Worm (Caenorhabditis elegans): ENCODE data around the gene C27C12.1.

Gene C27C12.1

DNA sequence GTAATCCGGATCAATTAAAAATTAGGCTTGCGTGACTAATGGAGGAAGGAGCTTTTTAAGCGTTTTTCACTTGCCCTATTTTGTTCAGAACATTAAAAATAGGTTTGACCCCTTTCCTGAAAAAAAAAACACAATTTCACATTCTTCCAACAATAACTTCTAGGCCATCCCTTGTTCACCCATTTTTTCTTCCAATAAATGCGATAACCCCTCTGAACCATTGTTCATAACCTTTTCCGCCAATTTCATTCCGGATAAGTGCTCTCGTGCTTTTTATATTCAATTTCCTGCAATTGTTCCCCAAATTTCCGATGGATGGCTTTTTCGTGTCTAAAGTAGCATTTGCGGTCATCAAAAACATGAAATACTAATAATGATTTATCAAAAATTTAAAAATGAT is 38.1 kb downstream of the C27C12.1 start:
- no peak for TF ChIP-seq tbx-37 (GFP tag; conservative IDR thresholded peaks at IDR 0.05)
- no peak for TF ChIP-seq hmg-4 (GFP tag; optimal IDR thresholded peaks at IDR 0.05)
- no peak for TF ChIP-seq B0310.2 (tag; optimal IDR thresholded peaks at IDR 0.05)
- TF ChIP-seq hnd-1 (tag; optimal IDR thresholded peaks at IDR 0.05) = no peak
- TF ChIP-seq ceh-36 (tag; optimal IDR thresholded peaks at IDR 0.05) = no peak
- no peak for TF ChIP-seq ama-1 (optimal IDR thresholded peaks at IDR 0.05)
- no peak for TF ChIP-seq tra-4 (tag; optimal IDR thresholded peaks at IDR 0.05)
- no peak for TF ChIP-seq ceh-13 (GFP tag; optimal IDR thresholded peaks at IDR 0.05)
- no peak for TF ChIP-seq flt-1 (GFP tag; IDR thresholded peaks at IDR 0.05)
- TF ChIP-seq F13C5.2 (tag; optimal IDR thresholded peaks at IDR 0.05) = no peak
- TF ChIP-seq aly-1 (tag; optimal IDR thresholded peaks at IDR 0.05) = no peak
- no peak for TF ChIP-seq pes-1 (GFP tag; IDR thresholded peaks at IDR 0.05)

DNA sequence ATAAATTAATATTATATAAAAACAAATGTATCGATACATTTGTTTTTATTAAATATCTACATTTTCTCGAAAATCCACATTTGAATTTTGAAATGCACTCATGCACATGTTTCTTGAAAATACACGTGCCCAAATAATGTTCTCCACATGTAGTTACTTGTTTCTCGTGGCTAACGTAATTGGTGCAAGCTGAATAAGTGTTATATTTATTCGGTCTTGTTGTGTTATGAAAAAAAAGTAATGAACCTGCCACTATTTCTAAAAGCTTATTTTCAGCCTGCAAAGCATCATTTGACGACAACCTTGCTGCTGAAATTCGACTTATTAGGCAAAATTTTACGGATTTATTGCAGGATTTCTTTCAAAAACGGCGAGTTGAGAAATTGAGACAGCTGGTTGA is 40.2 kb downstream of the C27C12.1 start:
- TF ChIP-seq F13C5.2 (tag; optimal IDR thresholded peaks at IDR 0.05) = peak; percentile 37
- no peak for TF ChIP-seq ama-1 (optimal IDR thresholded peaks at IDR 0.05)

DNA sequence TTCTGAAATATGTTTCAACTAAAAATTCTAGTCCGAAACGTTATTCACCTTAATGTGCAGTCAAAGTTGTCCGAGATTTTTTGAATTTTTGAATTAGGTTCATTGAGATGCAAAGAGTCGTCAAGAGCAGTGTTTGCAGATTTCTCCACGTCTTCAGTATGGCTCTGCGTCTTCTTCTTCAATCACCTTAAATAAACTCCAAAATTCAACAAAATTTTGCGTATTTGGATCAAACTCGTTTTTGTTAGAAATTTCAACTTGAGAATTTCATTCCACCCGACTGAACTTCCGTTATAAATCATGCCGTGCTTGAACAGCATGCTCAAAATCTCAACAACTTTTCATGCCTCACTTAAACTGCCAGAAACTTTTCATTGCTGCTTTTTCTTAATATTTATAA is 41.5 kb downstream of the C27C12.1 start, which contains the start of gene T04C10.3:
TSS of gene T04C10.3 (plus strand) at position 301 of the 400 bp plus-strand sequence.
- TF ChIP-seq aly-1 (tag; optimal IDR thresholded peaks at IDR 0.05) = no peak
- TF ChIP-seq flt-1 (GFP tag; IDR thresholded peaks at IDR 0.05) = no peak
- TF ChIP-seq tra-4 (tag; optimal IDR thresholded peaks at IDR 0.05) = no peak
- TF ChIP-seq B0310.2 (tag; optimal IDR thresholded peaks at IDR 0.05) = no peak
- TF ChIP-seq tbx-37 (GFP tag; conservative IDR thresholded peaks at IDR 0.05) = no peak
- no peak for TF ChIP-seq ets-7 (tag; optimal IDR thresholded peaks at IDR 0.05)
- no peak for TF ChIP-seq hmg-4 (GFP tag; optimal IDR thresholded peaks at IDR 0.05)
- no peak for TF ChIP-seq ama-1 (optimal IDR thresholded peaks at IDR 0.05)
- no peak for TF ChIP-seq tbx-11 (GFP tag; IDR thresholded peaks at IDR 0.05)
- TF ChIP-seq ceh-36 (tag; optimal IDR thresholded peaks at IDR 0.05) = no peak
- no peak for TF ChIP-seq sea-1 (GFP tag; conservative IDR thresholded peaks at IDR 0.05)
- TF ChIP-seq F13C5.2 (tag; optimal IDR thresholded peaks at IDR 0.05) = no peak
- no peak for TF ChIP-seq hmbx-1 (tag; optimal IDR thresholded peaks at IDR 0.05)
- TF ChIP-seq pes-1 (GFP tag; IDR thresholded peaks at IDR 0.05) = no peak
- TF ChIP-seq scrt-1 (GFP tag; IDR thresholded peaks at IDR 0.05) = no peak
- no peak for TF ChIP-seq hnd-1 (tag; optimal IDR thresholded peaks at IDR 0.05)

DNA sequence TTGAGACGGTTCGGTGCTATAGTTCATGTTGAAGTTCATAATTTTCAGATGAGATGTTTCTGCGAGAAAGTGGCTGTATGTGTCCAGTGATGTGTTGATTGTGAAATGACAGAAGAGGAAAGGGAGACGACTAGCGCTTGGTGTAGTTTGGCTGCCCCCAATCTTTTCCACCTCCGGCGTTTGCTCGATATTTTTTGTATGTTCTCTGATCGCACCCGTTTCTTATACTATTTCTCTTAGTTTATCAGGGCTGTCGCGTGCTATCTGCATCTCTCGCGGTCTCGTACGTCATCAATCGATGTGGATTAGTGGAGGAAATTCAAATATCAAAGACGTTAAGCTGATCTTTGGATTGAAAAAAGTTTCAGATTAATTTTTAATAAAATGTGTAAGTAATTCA is 42.8 kb downstream of the C27C12.1 start, which contains the start of gene atf-4:
TSS of gene atf-4 (minus strand) at position 93 of the 400 bp plus-strand sequence.
- TF ChIP-seq F13C5.2 (tag; optimal IDR thresholded peaks at IDR 0.05) (no peak), ets-7 (tag; optimal IDR thresholded peaks at IDR 0.05) (no peak), flt-1 (GFP tag; IDR thresholded peaks at IDR 0.05) (no peak), ceh-13 (GFP tag; optimal IDR thresholded peaks at IDR 0.05) (no peak)

DNA sequence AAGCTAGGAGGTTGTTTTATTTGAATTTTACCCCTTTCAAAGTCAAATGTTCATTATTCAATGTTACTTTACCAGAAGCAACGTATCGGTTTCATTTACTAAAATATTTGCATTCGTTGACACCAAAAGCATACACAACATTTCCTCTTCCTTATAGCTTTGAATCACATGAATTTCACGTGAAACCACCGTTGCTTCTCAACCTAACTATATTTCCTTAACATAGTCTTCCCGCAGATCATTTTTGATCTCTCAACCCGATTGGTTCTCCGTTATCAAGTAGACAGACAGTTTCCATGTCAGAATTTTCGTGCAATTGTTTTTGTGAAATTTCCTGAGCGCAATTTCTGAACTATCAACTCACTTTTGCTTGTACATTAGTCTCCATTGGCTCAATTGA is 43.7 kb downstream of the C27C12.1 start:
- TF ChIP-seq sea-1 (GFP tag; conservative IDR thresholded peaks at IDR 0.05) = no peak
- no peak for TF ChIP-seq ama-1 (optimal IDR thresholded peaks at IDR 0.05)
- TF ChIP-seq hmg-4 (GFP tag; optimal IDR thresholded peaks at IDR 0.05) = no peak
- no peak for TF ChIP-seq F13C5.2 (tag; optimal IDR thresholded peaks at IDR 0.05)
- no peak for TF ChIP-seq flt-1 (GFP tag; IDR thresholded peaks at IDR 0.05)
- no peak for TF ChIP-seq tbx-11 (GFP tag; IDR thresholded peaks at IDR 0.05)
- TF ChIP-seq pes-1 (GFP tag; IDR thresholded peaks at IDR 0.05) = no peak
- no peak for TF ChIP-seq hnd-1 (tag; optimal IDR thresholded peaks at IDR 0.05)

DNA sequence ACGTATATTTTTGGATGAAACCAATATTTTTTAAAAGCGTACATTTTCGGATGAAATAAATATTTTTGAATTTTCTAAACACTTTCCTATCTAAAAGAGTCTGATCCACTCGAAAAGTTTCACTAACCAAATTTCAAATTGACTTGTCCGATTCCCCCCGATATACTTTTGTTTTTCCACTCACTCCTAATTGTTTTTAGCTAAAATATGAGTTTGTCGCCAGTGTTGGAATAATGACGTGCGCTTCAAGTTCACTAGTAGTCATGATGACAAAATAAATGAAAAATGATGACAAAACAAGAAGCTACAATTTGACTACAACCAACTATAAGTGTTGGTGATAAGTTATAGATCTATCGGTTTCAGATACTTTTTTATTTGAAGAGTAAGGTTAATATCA is 44.8 kb downstream of the C27C12.1 start:
- no peak for TF ChIP-seq aly-1 (tag; optimal IDR thresholded peaks at IDR 0.05)
- TF ChIP-seq ets-7 (tag; optimal IDR thresholded peaks at IDR 0.05) = no peak
- no peak for TF ChIP-seq flt-1 (GFP tag; IDR thresholded peaks at IDR 0.05)
- TF ChIP-seq ceh-36 (tag; optimal IDR thresholded peaks at IDR 0.05) = no peak
- no peak for TF ChIP-seq ama-1 (optimal IDR thresholded peaks at IDR 0.05)
- no peak for TF ChIP-seq F13C5.2 (tag; optimal IDR thresholded peaks at IDR 0.05)

DNA sequence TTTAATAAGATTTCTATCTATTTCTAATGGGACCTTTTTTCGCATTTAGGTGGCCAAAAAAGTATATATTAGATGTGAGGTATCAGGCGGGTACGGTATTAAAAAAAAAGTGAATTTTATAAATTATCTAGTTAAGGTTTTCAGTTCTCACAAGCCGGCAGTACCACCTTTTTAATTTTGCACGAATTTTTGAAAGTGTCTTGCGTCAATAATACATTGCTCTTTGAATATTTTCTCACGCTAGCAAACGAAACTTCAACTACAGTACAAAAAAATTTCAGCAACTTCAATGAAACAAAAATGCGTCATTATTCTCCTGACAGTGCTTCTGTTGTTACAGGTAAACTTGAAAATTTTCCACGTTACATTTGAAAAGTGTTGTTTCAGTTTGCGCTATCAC is 46.6 kb downstream of the C27C12.1 start, which contains the start of gene F42D1.4:
TSS of gene F42D1.4 (plus strand) at position 301 of the 400 bp plus-strand sequence.
- TF ChIP-seq tra-4 (tag; optimal IDR thresholded peaks at IDR 0.05) (no peak), tbx-11 (GFP tag; IDR thresholded peaks at IDR 0.05) (no peak), hmg-4 (GFP tag; optimal IDR thresholded peaks at IDR 0.05) (no peak)

DNA sequence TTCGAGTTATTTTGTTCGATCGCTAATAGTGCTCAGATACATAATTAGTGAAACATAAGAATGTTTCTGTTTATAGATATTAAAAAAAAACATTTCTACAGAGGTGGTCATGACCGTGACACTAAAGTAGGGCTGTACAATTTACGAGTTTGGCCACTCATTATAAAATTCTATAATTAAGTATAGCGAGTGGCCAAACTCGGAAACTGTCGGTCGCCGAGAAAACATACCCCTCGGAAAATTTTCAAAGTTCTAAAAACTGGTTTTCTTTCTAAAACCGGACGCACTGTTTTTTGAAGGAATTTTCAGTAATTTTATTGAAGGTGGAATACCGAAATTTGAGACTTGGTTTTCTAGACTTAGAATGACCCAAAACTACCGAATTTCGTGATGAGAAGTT is 47.8 kb downstream of the C27C12.1 start:
- no peak for TF ChIP-seq pes-1 (GFP tag; IDR thresholded peaks at IDR 0.05)
- no peak for TF ChIP-seq scrt-1 (GFP tag; IDR thresholded peaks at IDR 0.05)
- no peak for TF ChIP-seq hnd-1 (tag; optimal IDR thresholded peaks at IDR 0.05)

DNA sequence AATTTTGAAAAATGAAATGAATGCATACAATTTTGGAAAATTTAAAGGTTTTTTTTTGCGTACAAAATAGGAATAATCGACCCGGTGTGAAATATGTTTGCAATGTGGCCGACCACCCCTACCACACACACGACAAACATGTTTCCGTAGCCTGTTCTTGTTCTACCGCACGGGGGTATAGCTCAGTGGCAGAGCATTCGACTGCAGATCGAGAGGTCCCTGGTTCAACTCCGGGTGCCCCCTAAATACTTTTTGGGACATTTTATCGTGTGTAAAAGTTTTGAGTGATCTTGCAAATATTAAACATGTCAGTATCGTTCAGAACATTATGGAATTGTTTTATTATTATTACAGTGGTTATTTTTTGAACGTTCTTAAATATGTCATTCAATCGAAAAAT is 48.9 kb downstream of the C27C12.1 start:
- peak; percentile 91 for TF ChIP-seq scrt-1 (GFP tag; IDR thresholded peaks at IDR 0.05)
- TF ChIP-seq flt-1 (GFP tag; IDR thresholded peaks at IDR 0.05) = peak; percentile 90
- peak; percentile 92 for TF ChIP-seq ceh-13 (GFP tag; optimal IDR thresholded peaks at IDR 0.05)
- TF ChIP-seq sea-1 (GFP tag; conservative IDR thresholded peaks at IDR 0.05) = peak; percentile 90
- TF ChIP-seq ets-7 (tag; optimal IDR thresholded peaks at IDR 0.05) = peak; percentile 59
- peak; percentile 68 for TF ChIP-seq hnd-1 (tag; optimal IDR thresholded peaks at IDR 0.05)
- peak; percentile 86 for TF ChIP-seq tbx-11 (GFP tag; IDR thresholded peaks at IDR 0.05)
- peak; percentile 88 for TF ChIP-seq tbx-37 (GFP tag; conservative IDR thresholded peaks at IDR 0.05)
- peak; percentile 76 for TF ChIP-seq hmbx-1 (tag; optimal IDR thresholded peaks at IDR 0.05)
- TF ChIP-seq pes-1 (GFP tag; IDR thresholded peaks at IDR 0.05) = peak; percentile 95
- no peak for TF ChIP-seq ama-1 (optimal IDR thresholded peaks at IDR 0.05)
- TF ChIP-seq F13C5.2 (tag; optimal IDR thresholded peaks at IDR 0.05) = peak; percentile 82
- TF ChIP-seq ceh-36 (tag; optimal IDR thresholded peaks at IDR 0.05) = peak; percentile 84
- TF ChIP-seq tra-4 (tag; optimal IDR thresholded peaks at IDR 0.05) = peak; percentile 65
- peak; percentile 83 for TF ChIP-seq aly-1 (tag; optimal IDR thresholded peaks at IDR 0.05)
- peak; percentile 90 for TF ChIP-seq hmg-4 (GFP tag; optimal IDR thresholded peaks at IDR 0.05)
- TF ChIP-seq B0310.2 (tag; optimal IDR thresholded peaks at IDR 0.05) = peak; percentile 79

Measured in whole organism, early embryonic.